Fruit fly (Drosophila melanogaster): Measurements from ENCODE around the gene Sol1.

The Sol1 gene

dm6 chr3R:12435948-12436347, 49.9 kb downstream of the Sol1 start, which contains the start of gene Desat2:
Gene Desat2, plus strand, starts transcription at chr3R:12436248.
- TF ChIP-seq CG34367 (tag; optimal IDR thresholded peaks at IDR 0.05) (no peak), CG9948 (tag; optimal IDR thresholded peaks at IDR 0.05) (no peak)

- no peak for TF ChIP-seq Pif1B (GFP tag; optimal IDR thresholded peaks at IDR 0.05)
- no peak for TF ChIP-seq CG12605 (GFP tag; IDR thresholded peaks at IDR 0.05)
- no peak for TF ChIP-seq CG4496 (GFP tag; IDR thresholded peaks at IDR 0.05)
- no peak for TF ChIP-seq CG15710 (tag; optimal IDR thresholded peaks at IDR 0.05)
- no peak for TF ChIP-seq CG8159 (tag; optimal IDR thresholded peaks at IDR 0.05)
- TF ChIP-seq CG17806 (tag; optimal IDR thresholded peaks at IDR 0.05): no peak
- no peak for TF ChIP-seq Snoo (tag; optimal IDR thresholded peaks at IDR 0.05)
- no peak for TF ChIP-seq CG34367 (tag; optimal IDR thresholded peaks at IDR 0.05)
- TF ChIP-seq EcR (GFP tag; optimal IDR thresholded peaks at IDR 0.05): no peak
- no peak for TF ChIP-seq Ets98B (GFP tag; IDR thresholded peaks at IDR 0.05)
- no peak for TF ChIP-seq gl (tag; optimal IDR thresholded peaks at IDR 0.05)
- TF ChIP-seq CG8301 (tag; optimal IDR thresholded peaks at IDR 0.05): no peak
- no peak for TF ChIP-seq CG32121 (GFP tag; IDR thresholded peaks at IDR 0.05)
Measured at dm6 chr3R:12439039-12439400, 53.0 kb downstream of the Sol1 start, which contains the start of the genes CG17207 and CG46427. Gene CG17207, minus strand, starts transcription at chr3R:12439139. Gene CG46427, minus strand, starts transcription at chr3R:12439139.

- no peak for TF ChIP-seq Ets98B (GFP tag; IDR thresholded peaks at IDR 0.05)
- TF ChIP-seq EcR (GFP tag; optimal IDR thresholded peaks at IDR 0.05): peak; percentile 5
- no peak for TF ChIP-seq gl (tag; optimal IDR thresholded peaks at IDR 0.05)
- TF ChIP-seq fd96Ca (GFP tag; IDR thresholded peaks at IDR 0.05): no peak
- TF ChIP-seq D1 (tag; optimal IDR thresholded peaks at IDR 0.05): no peak
- TF ChIP-seq CG9948 (tag; optimal IDR thresholded peaks at IDR 0.05): no peak
Measured at dm6 chr3R:12439401-12440143, 53.5 kb downstream of the Sol1 start, which contains the start of gene Desat1. Gene Desat1, plus strand, starts transcription at chr3R:12439600.

- no peak for TF ChIP-seq Pif1A (GFP tag; optimal IDR thresholded peaks at IDR 0.05)
- no peak for TF ChIP-seq D1 (tag; optimal IDR thresholded peaks at IDR 0.05)
- TF ChIP-seq fd96Ca (GFP tag; IDR thresholded peaks at IDR 0.05): no peak; the same call in 2 of the 3 replicates
- TF ChIP-seq CG32121 (GFP tag; IDR thresholded peaks at IDR 0.05): no peak
- TF ChIP-seq CG14655 (GFP tag; optimal IDR thresholded peaks at IDR 0.05): no peak
- no peak for TF ChIP-seq Snoo (tag; optimal IDR thresholded peaks at IDR 0.05)
- no peak for TF ChIP-seq CG9948 (tag; optimal IDR thresholded peaks at IDR 0.05)
- no peak for TF ChIP-seq CG17806 (tag; optimal IDR thresholded peaks at IDR 0.05)
- TF ChIP-seq CG4496 (GFP tag; IDR thresholded peaks at IDR 0.05): peak; percentile 32; the same call in 1 of the 3 replicates
- no peak for TF ChIP-seq CG13204 (GFP tag; optimal IDR thresholded peaks at IDR 0.05)
- no peak for TF ChIP-seq CG8301 (tag; optimal IDR thresholded peaks at IDR 0.05)
- no peak for TF ChIP-seq CG15710 (tag; optimal IDR thresholded peaks at IDR 0.05)
- TF ChIP-seq CG12605 (GFP tag; IDR thresholded peaks at IDR 0.05): no peak
- no peak for TF ChIP-seq Pif1B (GFP tag; optimal IDR thresholded peaks at IDR 0.05)
- TF ChIP-seq CG8159 (tag; optimal IDR thresholded peaks at IDR 0.05): no peak
- TF ChIP-seq rn (GFP tag; IDR thresholded peaks at IDR 0.05): no peak
- TF ChIP-seq EcR (GFP tag; optimal IDR thresholded peaks at IDR 0.05): no peak
- peak; percentile 20; the same call in 1 of the 2 replicates for TF ChIP-seq Ets98B (GFP tag; IDR thresholded peaks at IDR 0.05)
Measured at dm6 chr3R:12441008-12441606, 55.1 kb downstream of the Sol1 start.

- TF ChIP-seq CG17806 (tag; optimal IDR thresholded peaks at IDR 0.05) (peak; percentile 46), Snoo (tag; optimal IDR thresholded peaks at IDR 0.05) (no peak), Ets98B (GFP tag; IDR thresholded peaks at IDR 0.05) (no peak), rn (GFP tag; IDR thresholded peaks at IDR 0.05) (no peak), gl (tag; optimal IDR thresholded peaks at IDR 0.05) (peak; percentile 22), D1 (tag; optimal IDR thresholded peaks at IDR 0.05) (peak; percentile 45), CG8159 (tag; optimal IDR thresholded peaks at IDR 0.05) (peak; percentile 63), CG13204 (GFP tag; optimal IDR thresholded peaks at IDR 0.05) (no peak), CG32121 (GFP tag; IDR thresholded peaks at IDR 0.05) (peak; percentile 57; the same call in 1 of the 2 replicates), fd96Ca (GFP tag; IDR thresholded peaks at IDR 0.05) (no peak; the same call in 2 of the 3 replicates), CG4496 (GFP tag; IDR thresholded peaks at IDR 0.05) (peak; percentile 61; the same call in 2 of the 3 replicates), CG10348 (GFP tag; IDR thresholded peaks at IDR 0.05) (no peak), CG14655 (GFP tag; optimal IDR thresholded peaks at IDR 0.05) (peak; percentile 76), CG8301 (tag; optimal IDR thresholded peaks at IDR 0.05) (peak; percentile 70), Pif1B (GFP tag; optimal IDR thresholded peaks at IDR 0.05) (peak; percentile 0), Pif1A (GFP tag; optimal IDR thresholded peaks at IDR 0.05) (peak; percentile 55), EcR (GFP tag; optimal IDR thresholded peaks at IDR 0.05) (peak; percentile 62), CG34367 (tag; optimal IDR thresholded peaks at IDR 0.05) (no peak), CG15710 (tag; optimal IDR thresholded peaks at IDR 0.05) (peak; percentile 28), CG9948 (tag; optimal IDR thresholded peaks at IDR 0.05) (peak; percentile 55), CG12605 (GFP tag; IDR thresholded peaks at IDR 0.05) (peak; percentile 55)
Measured at dm6 chr3R:12442601-12443533, 56.8 kb downstream of the Sol1 start.
